Worm (Caenorhabditis elegans) whole organism, L1 larva: ENCODE measurements around the gene Y45G5AL.1.

Source experiments
- C04F5.9 ChIP-seq: sonication (generic microtip); optimal IDR thresholded peaks from 2 replicates; lab custom pipeline; 2016; ENCODE audit warnings: missing genetic modification characterization, missing compliant biosample characterization
- C34B4.2 ChIP-seq: sonication (generic microtip); optimal IDR thresholded peaks from 2 replicates; lab custom pipeline; 2017; ENCODE audit warnings: mild to moderate bottlenecking, missing genetic modification characterization, missing compliant biosample characterization
- F16B12.6 ChIP-seq: fragments of 150-350 bp; optimal IDR thresholded peaks from 2 replicates; lab custom pipeline; 2014; ENCODE audit warnings: missing biosample characterization, missing genetic modification characterization
- aha-1 ChIP-seq: fragments of 150-350 bp; optimal IDR thresholded peaks from 2 replicates; lab custom pipeline; 2014; ENCODE audit warnings: missing biosample characterization, missing genetic modification characterization
- alr-1 ChIP-seq: fragments of 200-800 bp; sonication (Bioruptor generic); optimal IDR thresholded peaks from 2 replicates; lab custom pipeline; 2018; ENCODE audit warnings: borderline replicate concordance, mild to moderate bottlenecking, missing genetic modification characterization, missing compliant biosample characterization
- aly-2 ChIP-seq: fragments of 150-350 bp; optimal IDR thresholded peaks from 2 replicates; lab custom pipeline; 2014; ENCODE audit warnings: missing biosample characterization, missing genetic modification characterization
- blmp-1 ChIP-seq: fragments of 150-350 bp; optimal IDR thresholded peaks from 2 replicates; lab custom pipeline; 2014; ENCODE audit warnings: missing biosample characterization, missing genetic modification characterization
- ceh-63 ChIP-seq: fragments of 200-800 bp; sonication (Bioruptor generic); optimal IDR thresholded peaks from 2 replicates; lab custom pipeline; 2018; ENCODE audit warnings: mild to moderate bottlenecking, missing genetic modification characterization, missing compliant biosample characterization
- ceh-8 ChIP-seq: fragments of 200-800 bp; sonication (Bioruptor generic); optimal IDR thresholded peaks from 2 replicates; lab custom pipeline; 2018; ENCODE audit warnings: mild to moderate bottlenecking, missing genetic modification characterization, moderate library complexity, missing compliant biosample characterization
- ceh-82 ChIP-seq, 3 experiments: fragments of 150-350 bp in 1 of 3; sonication (generic microtip) in 2 of 3; optimal IDR thresholded peaks; 2 replicates each; lab custom pipeline; 2014 to 2017; ENCODE audit warnings: missing biosample characterization in 3 of 3, missing genetic modification characterization in 3 of 3
- dsc-1 ChIP-seq: sonication (generic microtip); optimal IDR thresholded peaks from 2 replicates; lab custom pipeline; 2016; ENCODE audit warnings: mild to moderate bottlenecking, missing genetic modification characterization, missing compliant biosample characterization
- efl-1 ChIP-seq, 4 experiments: fragments of 150-350 bp; optimal IDR thresholded peaks in 3 of 4; peaks in 1 of 4; 1 replicate in 1 of 4; 2 replicates in 3 of 4; lab custom pipeline; 2014; ENCODE audit warnings: missing biosample characterization in 2 of 4, missing genetic modification characterization in 2 of 4, missing genetic modification reagents in 2 of 4
- efl-3 ChIP-seq: fragments of 200-800 bp; sonication (Bioruptor generic); optimal IDR thresholded peaks from 2 replicates; lab custom pipeline; 2018; ENCODE audit warnings: mild to moderate bottlenecking, missing genetic modification characterization, missing compliant biosample characterization
- egl-13 ChIP-seq: sonication (generic microtip); optimal IDR thresholded peaks from 2 replicates; lab custom pipeline; 2016; ENCODE audit warnings: missing genotype, missing genetic modification reagents, missing genetic modification characterization, missing compliant biosample characterization
- egl-27 ChIP-seq, 2 experiments: fragments of 150-350 bp in 1 of 2; sonication (generic microtip); optimal IDR thresholded peaks; 3 replicates each; lab custom pipeline; 2017 to 2018; ENCODE audit warnings: missing biosample characterization in 2 of 2, missing genetic modification characterization in 2 of 2, missing genetic modification reagents in 2 of 2
- elt-3 ChIP-seq, 6 experiments: fragments of 150-350 bp in 1 of 6; sonication (generic microtip); optimal IDR thresholded peaks; 2 replicates each; lab custom pipeline; 2017 to 2018; ENCODE audit warnings: missing biosample characterization in 6 of 6, missing genetic modification characterization in 6 of 6, inconsistent platforms in 1 of 6
- ets-5 ChIP-seq: fragments of 200-800 bp; sonication (Bioruptor generic); IDR thresholded peaks from 2 replicates; pipeline ENCODE4 v1.3.6; 2022; ENCODE audit warnings: missing genetic modification characterization, missing compliant biosample characterization
- fkh-4 ChIP-seq: sonication (generic microtip); optimal IDR thresholded peaks from 2 replicates; lab custom pipeline; 2016; ENCODE audit warnings: missing compliant biosample characterization, missing genetic modification characterization, borderline replicate concordance
- fos-1 ChIP-seq: fragments of 150-350 bp; optimal IDR thresholded peaks from 2 replicates; lab custom pipeline; 2014; ENCODE audit warnings: missing biosample characterization, missing genetic modification characterization
- hlh-17 ChIP-seq: fragments of 200-800 bp; sonication (Bioruptor generic); optimal IDR thresholded peaks from 2 replicates; lab custom pipeline; 2018; ENCODE audit warnings: missing genetic modification characterization, mild to moderate bottlenecking, missing compliant biosample characterization, moderate library complexity, borderline replicate concordance
- hlh-4 ChIP-seq: sonication (generic microtip); optimal IDR thresholded peaks from 2 replicates; lab custom pipeline; 2016; ENCODE audit warnings: mild to moderate bottlenecking, missing genetic modification characterization, missing compliant biosample characterization
- hpl-2 ChIP-seq: fragments of 150-350 bp; optimal IDR thresholded peaks from 2 replicates; lab custom pipeline; 2014; ENCODE audit warnings: missing biosample characterization, missing genetic modification reagents, missing genetic modification characterization
- irx-1 ChIP-seq: sonication (generic microtip); optimal IDR thresholded peaks from 2 replicates; lab custom pipeline; 2016; ENCODE audit warnings: missing genetic modification characterization, missing compliant biosample characterization
- jun-1 ChIP-seq: fragments of 150-350 bp; optimal IDR thresholded peaks from 2 replicates; lab custom pipeline; 2014; ENCODE audit warnings: missing biosample characterization, missing genetic modification reagents, missing genetic modification characterization
- lin-13 ChIP-seq: fragments of 150-350 bp; optimal IDR thresholded peaks from 2 replicates; lab custom pipeline; 2014; ENCODE audit warnings: missing biosample characterization, missing genetic modification reagents, missing genetic modification characterization
- lin-35 ChIP-seq, 2 experiments: fragments of 150-350 bp; optimal IDR thresholded peaks; 2 replicates each; lab custom pipeline; 2014; ENCODE audit warnings: missing biosample characterization in 2 of 2, missing genetic modification characterization in 2 of 2, missing genetic modification reagents in 2 of 2
- lsy-2 ChIP-seq, 2 experiments: fragments of 150-350 bp; optimal IDR thresholded peaks; 2 replicates each; lab custom pipeline; 2014; ENCODE audit warnings: missing biosample characterization in 2 of 2, missing genetic modification characterization in 2 of 2
- mab-9 ChIP-seq: fragments of 200-800 bp; sonication (Bioruptor generic); IDR thresholded peaks from 2 replicates; pipeline ENCODE4 v1.3.6; 2022; ENCODE audit warnings: missing genetic modification reagents, missing genetic modification characterization, missing compliant biosample characterization
- mef-2 ChIP-seq: fragments of 150-350 bp; optimal IDR thresholded peaks from 2 replicates; lab custom pipeline; 2014; ENCODE audit warnings: missing biosample characterization, missing genetic modification characterization
- nhr-20 ChIP-seq: sonication (generic microtip); optimal IDR thresholded peaks from 2 replicates; lab custom pipeline; 2016; ENCODE audit warnings: mild to moderate bottlenecking, missing genetic modification characterization, missing compliant biosample characterization
- nhr-237 ChIP-seq: fragments of 150-350 bp; optimal IDR thresholded peaks from 2 replicates; lab custom pipeline; 2014; ENCODE audit warnings: missing biosample characterization, missing genetic modification characterization
- nhr-71 ChIP-seq: sonication (generic microtip); optimal IDR thresholded peaks from 2 replicates; lab custom pipeline; 2016; ENCODE audit warnings: mild to moderate bottlenecking, missing genetic modification characterization, moderate library complexity, missing compliant biosample characterization
- nhr-76 ChIP-seq: sonication (generic microtip); optimal IDR thresholded peaks from 2 replicates; lab custom pipeline; 2017; ENCODE audit warnings: missing biosample characterization, missing genetic modification characterization
- nhr-77 ChIP-seq: fragments of 150-350 bp; optimal IDR thresholded peaks from 2 replicates; lab custom pipeline; 2014; ENCODE audit warnings: missing biosample characterization, missing genetic modification characterization
- nhr-84 ChIP-seq: sonication (generic microtip); optimal IDR thresholded peaks from 2 replicates; lab custom pipeline; 2017; ENCODE audit warnings: missing biosample characterization, missing genetic modification characterization
- nhr-85 ChIP-seq: sonication (generic microtip); peaks from one replicate; lab custom pipeline; 2016; ENCODE audit warnings: missing genetic modification characterization, inconsistent platforms, missing compliant biosample characterization
- nhr-90 ChIP-seq: sonication (generic microtip); optimal IDR thresholded peaks from 2 replicates; lab custom pipeline; 2016; ENCODE audit warnings: mild to moderate bottlenecking, missing genetic modification characterization, missing compliant biosample characterization; ENCODE audit not compliant: poor library complexity
- pag-3 ChIP-seq: sonication (generic microtip); optimal IDR thresholded peaks from 2 replicates; lab custom pipeline; 2017; ENCODE audit warnings: missing genetic modification characterization, mild to moderate bottlenecking, missing compliant biosample characterization, antibody characterized with exemption, borderline replicate concordance; ENCODE audit not compliant: insufficient read depth
- skn-1 ChIP-seq: fragments of 150-350 bp; optimal IDR thresholded peaks from 2 replicates; lab custom pipeline; 2014; ENCODE audit warnings: missing biosample characterization, missing genetic modification characterization
- snpc-4 ChIP-seq: fragments of 150-350 bp; optimal IDR thresholded peaks from 2 replicates; lab custom pipeline; 2014; ENCODE audit warnings: missing biosample characterization, missing genetic modification characterization
- snu-23 ChIP-seq: sonication (generic microtip); optimal IDR thresholded peaks from 2 replicates; lab custom pipeline; 2016; ENCODE audit warnings: missing genetic modification characterization, missing compliant biosample characterization
- sox-4 ChIP-seq: sonication (generic microtip); optimal IDR thresholded peaks from 2 replicates; lab custom pipeline; 2016; ENCODE audit warnings: missing genetic modification characterization, missing compliant biosample characterization
- sptf-1 ChIP-seq: fragments of 150-350 bp; optimal IDR thresholded peaks from 2 replicates; lab custom pipeline; 2014; ENCODE audit warnings: missing biosample characterization, missing genetic modification characterization
- sup-37 ChIP-seq: fragments of 200-800 bp; sonication (Bioruptor generic); optimal IDR thresholded peaks from 2 replicates; lab custom pipeline; 2018; ENCODE audit warnings: mild to moderate bottlenecking, missing genetic modification characterization, missing compliant biosample characterization
- swsn-7 ChIP-seq: sonication (generic microtip); optimal IDR thresholded peaks from 2 replicates; lab custom pipeline; 2016; ENCODE audit warnings: missing genetic modification characterization, missing compliant biosample characterization
- tlp-1 ChIP-seq: fragments of 150-350 bp; optimal IDR thresholded peaks from 2 replicates; lab custom pipeline; 2014; ENCODE audit warnings: missing biosample characterization, missing genetic modification characterization
- unc-130 ChIP-seq: fragments of 150-350 bp; optimal IDR thresholded peaks from 2 replicates; lab custom pipeline; 2017; ENCODE audit warnings: missing biosample characterization, missing genetic modification characterization, inconsistent platforms
- unc-62 ChIP-seq: fragments of 150-350 bp; optimal IDR thresholded peaks from 2 replicates; lab custom pipeline; 2014; ENCODE audit warnings: missing biosample characterization, missing genetic modification reagents, missing genetic modification characterization
- unc-98 ChIP-seq: fragments of 200-800 bp; sonication (Bioruptor generic); IDR thresholded peaks from 2 replicates; pipeline ENCODE4 v1.3.6; 2022; ENCODE audit warnings: missing genetic modification characterization, missing compliant biosample characterization
- vab-15 ChIP-seq: sonication (generic microtip); optimal IDR thresholded peaks from 2 replicates; lab custom pipeline; 2017; ENCODE audit warnings: missing genotype, mild to moderate bottlenecking, missing genetic modification characterization, missing compliant biosample characterization
- xbp-1 ChIP-seq: sonication (generic microtip); optimal IDR thresholded peaks from 2 replicates; lab custom pipeline; 2016; ENCODE audit warnings: missing genetic modification characterization, missing compliant biosample characterization
- ztf-4 ChIP-seq: fragments of 150-350 bp; optimal IDR thresholded peaks from 2 replicates; lab custom pipeline; 2014; ENCODE audit warnings: missing biosample characterization, missing genetic modification characterization

The Y45G5AL.1 gene

DNA sequence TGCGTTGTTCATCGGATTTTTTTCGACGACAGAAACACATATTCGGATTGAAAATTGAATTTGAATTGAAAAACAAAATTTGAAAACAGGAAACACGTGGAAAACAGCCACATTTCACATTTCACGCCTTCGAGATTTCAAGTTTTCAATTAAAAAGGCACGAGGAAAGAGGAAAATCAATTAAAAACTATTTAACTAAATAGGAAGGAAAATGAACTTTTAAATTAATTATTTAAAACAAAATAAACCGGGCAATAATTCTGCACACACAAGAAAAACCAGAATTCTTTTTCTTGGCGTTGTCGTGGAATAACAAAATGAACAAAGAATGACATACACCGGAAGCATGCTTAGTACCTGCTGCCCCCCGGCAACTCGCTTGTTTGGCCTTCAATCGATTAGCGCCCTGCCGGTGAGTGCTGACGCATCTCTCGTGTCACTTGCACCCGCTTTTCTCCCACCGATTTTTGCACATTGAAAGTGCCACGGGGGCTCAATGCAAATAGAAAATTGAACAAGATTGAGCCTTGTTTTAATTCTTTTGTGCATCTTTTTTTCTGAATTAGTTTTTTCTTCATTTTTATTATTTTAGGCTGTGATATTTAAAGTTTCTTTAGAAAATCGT lies 50.4 kb downstream of the Y45G5AL.1 start, which contains the start of gene Y45G5AM.9 (continued):
- TF ChIP-seq lsy-2 (tag; optimal IDR thresholded peaks at IDR 0.05; lab: Kevin White, UChicago) (peak; percentile 87), unc-130 (tag; lab: Kevin White, UChicago) (peak; percentile 53), fkh-4 (tag; lab: Kevin White, UChicago) (peak; percentile 45), sptf-1 (tag; lab: Kevin White, UChicago) (no peak), lin-13 (GFP tag; lab: Kevin White, UChicago) (peak; percentile 73), lin-35 (GFP tag; optimal IDR thresholded peaks at IDR 0.05; lab: Kevin White, UChicago) (peak; percentile 85 to 89), efl-3 (no peak), dsc-1 (tag; lab: Kevin White, UChicago) (peak; percentile 84), vab-15 (tag; lab: Kevin White, UChicago) (no peak), pag-3 (tag; lab: Kevin White, UChicago) (peak; percentile 19), nhr-77 (peak; percentile 83), snpc-4 (tag; lab: Kevin White, UChicago) (peak; percentile 61), snu-23 (GFP tag; lab: Kevin White, UChicago) (peak; percentile 87), nhr-71 (tag; lab: Kevin White, UChicago) (peak; percentile 90), blmp-1 (tag; lab: Kevin White, UChicago) (peak; percentile 43), alr-1 (no peak), ets-5 (GFP tag; lab: Robert Waterston, UW) (no peak), nhr-90 (tag; lab: Kevin White, UChicago) (peak; percentile 87), mef-2 (no peak), sup-37 (GFP tag; lab: Kevin White, UChicago) (no peak), hpl-2 (GFP tag; lab: Kevin White, UChicago) (peak; percentile 3), C04F5.9 (tag; lab: Kevin White, UChicago) (no peak), elt-3 (tag; optimal IDR thresholded peaks at IDR 0.05; lab: Kevin White, UChicago) (peak in 2 of 6 experiments; percentile 33 to 45), unc-62 (no peak), F16B12.6 (peak; percentile 56), ceh-63 (GFP tag; lab: Kevin White, UChicago) (no peak), aly-2 (no peak), egl-27 (tag; optimal IDR thresholded peaks at IDR 0.05; lab: Kevin White, UChicago) (no peak), sox-4 (tag; lab: Kevin White, UChicago) (peak; percentile 54), ceh-8 (GFP tag; lab: Kevin White, UChicago) (peak; percentile 19), xbp-1 (tag; lab: Kevin White, UChicago) (peak; percentile 82), hlh-4 (tag; lab: Kevin White, UChicago) (no peak), skn-1 (peak; percentile 67), jun-1 (tag; lab: Kevin White, UChicago) (peak; percentile 60), ceh-82 (tag; optimal IDR thresholded peaks at IDR 0.05; lab: Kevin White, UChicago) (peak; percentile 67 to 93 (median 78)), egl-13 (tag; lab: Kevin White, UChicago) (peak; percentile 73), mab-9 (GFP tag; lab: Robert Waterston, UW) (0 out of 2 replicates have a peak, but pooled peaks have one; percentile 26), nhr-76 (tag; lab: Kevin White, UChicago) (no peak), swsn-7 (tag; lab: Kevin White, UChicago) (peak; percentile 82), nhr-20 (tag; lab: Kevin White, UChicago) (peak; percentile 82), ztf-4 (no peak), aha-1 (peak; percentile 48), efl-1 (optimal IDR thresholded peaks at IDR 0.05; lab: Kevin White, UChicago) (peak; percentile 83), efl-1 (GFP tag; optimal IDR thresholded peaks at IDR 0.05 in 1 of 2; lab: Kevin White, UChicago) (peak; percentile 75 to 98), tlp-1 (tag; lab: Kevin White, UChicago) (no peak), irx-1 (tag; lab: Kevin White, UChicago) (peak; percentile 73), unc-98 (GFP tag; lab: Robert Waterston, UW) (no peak), nhr-84 (no peak), nhr-237 (tag; lab: Kevin White, UChicago) (no peak), fos-1 (peak; percentile 69), nhr-85 (peak; percentile 88), C34B4.2 (tag; lab: Kevin White, UChicago) (no peak), hlh-17 (GFP tag; lab: Kevin White, UChicago) (no peak)
